Worm (Caenorhabditis elegans): Measurements from ENCODE around the gene B0564.2.

Gene B0564.2

DNA sequence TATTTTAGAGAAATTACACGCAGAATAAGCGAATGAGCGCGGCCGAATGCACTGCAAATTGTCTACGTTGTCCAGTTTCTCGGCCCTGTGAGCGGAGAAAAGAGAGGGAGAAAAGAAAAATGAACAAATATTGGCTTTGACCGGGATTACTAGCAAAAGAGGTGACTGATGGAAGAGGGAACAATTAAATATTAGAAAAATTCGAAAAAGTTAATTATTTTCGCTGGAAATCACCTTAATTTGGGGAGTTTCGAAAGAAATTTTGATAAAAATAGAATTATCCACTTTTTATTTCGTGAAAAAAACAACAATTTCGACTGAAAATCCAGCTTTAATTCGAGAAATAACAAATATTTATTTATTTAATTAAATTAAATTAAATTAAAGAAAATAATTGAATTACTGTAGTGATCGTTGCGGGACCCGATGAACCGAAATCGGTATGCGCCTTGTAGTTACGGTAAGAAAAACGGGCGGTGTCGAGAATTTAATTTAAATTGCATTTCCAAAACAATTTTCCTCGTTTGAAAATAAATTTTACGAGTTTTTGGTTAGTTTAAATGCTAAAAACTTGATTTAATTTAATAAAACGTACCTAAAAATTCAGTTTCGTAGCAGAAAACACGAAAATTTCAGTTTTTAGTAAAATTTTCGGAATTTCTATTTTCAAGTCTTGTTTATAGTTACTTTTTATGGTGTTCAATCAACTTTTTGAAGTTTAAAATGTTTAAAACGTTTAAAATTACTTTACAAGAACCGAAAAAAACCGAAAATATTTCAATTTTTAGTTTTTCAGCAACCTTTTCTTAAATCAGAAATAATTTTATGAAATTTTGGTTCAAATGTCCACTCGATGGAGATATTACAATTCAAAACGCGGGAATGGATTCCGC, 47.2 kb downstream of the B0564.2 start, which contains the start of the genes crld-1 and msh-5 (continued):
- TF ChIP-seq snpc-4 (GFP tag; optimal IDR thresholded peaks at IDR 0.05) (peak; percentile 36), snpc-4 (tag; optimal IDR thresholded peaks at IDR 0.05) (peak in 1 of 4 experiments; percentile 69), madf-8 (GFP tag; conservative IDR thresholded peaks at IDR 0.05) (peak; percentile 82), dpff-1 (tag; optimal IDR thresholded peaks at IDR 0.05) (no peak), nhr-27 (tag; optimal IDR thresholded peaks at IDR 0.05) (no peak), ztf-18 (tag; optimal IDR thresholded peaks at IDR 0.05) (no peak), Y53G8AR.9 (GFP tag; conservative IDR thresholded peaks at IDR 0.05) (no peak), pha-4 (tag; optimal IDR thresholded peaks at IDR 0.05) (no peak), ZK185.1 (tag; optimal IDR thresholded peaks at IDR 0.05; ENCODE audit: poor library complexity, severe bottlenecking) (no peak), F57C9.4 (tag; optimal IDR thresholded peaks at IDR 0.05) (no peak), rec-8 (tag; optimal IDR thresholded peaks at IDR 0.05) (no peak), let-607 (tag; optimal IDR thresholded peaks at IDR 0.05) (no peak), mxl-1 (tag; optimal IDR thresholded peaks at IDR 0.05) (no peak), ceh-40 (GFP tag; IDR thresholded peaks at IDR 0.05) (no peak), ztf-3 (GFP tag; optimal IDR thresholded peaks at IDR 0.05) (no peak), cebp-2 (GFP tag; IDR thresholded peaks at IDR 0.05) (no peak), lin-26 (GFP tag; IDR thresholded peaks at IDR 0.05) (no peak), rpc-1 (optimal IDR thresholded peaks at IDR 0.05) (no peak), rpc-1 (tag; optimal IDR thresholded peaks at IDR 0.05) (no peak), lag-1 (GFP tag; IDR thresholded peaks at IDR 0.05) (no peak), pbrm-1 (GFP tag; IDR thresholded peaks at IDR 0.05) (no peak), lin-54 (GFP tag; optimal IDR thresholded peaks at IDR 0.05) (peak; percentile 63), K12H6.12 (tag; optimal IDR thresholded peaks at IDR 0.05) (no peak), madf-10 (tag; optimal IDR thresholded peaks at IDR 0.05) (no peak), nfya-1 (tag; optimal IDR thresholded peaks at IDR 0.05; ENCODE audit: borderline replicate concordance, insufficient read depth) (no peak), nfya-2 (GFP tag; IDR thresholded peaks at IDR 0.05) (no peak), ceh-91 (GFP tag; IDR thresholded peaks at IDR 0.05) (peak; percentile 51; the same call in 1 of the 2 replicates), B0019.2 (GFP tag; conservative IDR thresholded peaks at IDR 0.05) (no peak), egl-44 (GFP tag; IDR thresholded peaks at IDR 0.05) (no peak), lin-40 (tag; optimal IDR thresholded peaks at IDR 0.05) (no peak), ceh-100 (GFP tag; IDR thresholded peaks at IDR 0.05) (no peak), C06A6.2 (GFP tag; conservative IDR thresholded peaks at IDR 0.05) (no peak), hsf-1 (GFP tag; IDR thresholded peaks at IDR 0.05) (no peak), nhr-80 (tag; optimal IDR thresholded peaks at IDR 0.05) (no peak), mcd-1 (GFP tag; IDR thresholded peaks at IDR 0.05) (no peak), hlh-26 (GFP tag; conservative IDR thresholded peaks at IDR 0.05) (no peak), F23B12.7 (tag; optimal IDR thresholded peaks at IDR 0.05; ENCODE audit: insufficient read depth) (no peak), T26A5.8 (tag; optimal IDR thresholded peaks at IDR 0.05) (no peak), F49E8.2 (tag; optimal IDR thresholded peaks at IDR 0.05; ENCODE audit: insufficient read depth) (no peak), efl-1 (GFP tag; optimal IDR thresholded peaks at IDR 0.05) (peak; percentile 38), hmg-20 (GFP tag; IDR thresholded peaks at IDR 0.05) (no peak), chd-7 (tag; optimal IDR thresholded peaks at IDR 0.05) (no peak), hrde-1 (tag; optimal IDR thresholded peaks at IDR 0.05; ENCODE audit: borderline replicate concordance) (no peak), Y79H2A.3 (GFP tag; conservative IDR thresholded peaks at IDR 0.05) (no peak), lsy-27 (tag; optimal IDR thresholded peaks at IDR 0.05; ENCODE audit: borderline replicate concordance, insufficient read depth) (no peak), fkh-3 (tag; optimal IDR thresholded peaks at IDR 0.05) (no peak), bed-2 (GFP tag; IDR thresholded peaks at IDR 0.05) (no peak)

Data from whole organism, young adult.